Worm (Caenorhabditis elegans) whole organism, mixed stage, embryonic: ENCODE measurements around the gene frm-7.

ENCODE experiments used
- nhr-12 ChIP-seq: fragments of 150-350 bp; optimal IDR thresholded peaks from 2 replicates; lab custom pipeline; 2014; ENCODE audit warnings: missing biosample characterization, missing genetic modification characterization
- nhr-28 ChIP-seq: fragments of 150-350 bp; optimal IDR thresholded peaks from 2 replicates; lab custom pipeline; 2014; ENCODE audit warnings: missing biosample characterization, missing genetic modification characterization

DNA sequence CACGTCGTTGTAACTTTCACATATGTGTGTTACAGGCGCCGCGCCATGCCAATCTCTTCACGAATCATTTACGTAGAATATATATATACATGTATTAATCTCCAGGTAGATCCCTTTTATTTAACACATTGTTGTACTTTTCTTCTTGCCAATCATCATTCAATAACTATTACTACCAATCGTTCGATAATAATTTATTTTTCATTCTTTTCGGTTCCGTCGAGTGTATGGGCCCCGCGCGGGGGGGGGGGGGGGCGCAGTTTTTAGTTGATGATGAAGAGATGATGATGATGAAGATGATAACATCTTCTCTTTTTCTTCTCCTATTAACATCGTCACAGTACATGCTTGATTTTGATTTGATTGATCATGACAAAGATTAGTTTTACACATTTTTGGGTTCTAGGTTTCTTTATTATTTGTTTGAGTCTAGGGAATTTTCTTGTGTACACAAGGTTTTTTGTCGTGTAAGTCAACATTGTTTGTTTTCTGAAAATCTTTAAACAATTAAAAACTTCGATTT lies 3.0 kb upstream of the frm-7 start:
- no peak for TF ChIP-seq nhr-28 (tag; lab: Kevin White, UChicago)
- no peak for TF ChIP-seq nhr-12 (tag; lab: Kevin White, UChicago)
